Worm (Caenorhabditis elegans): ENCODE measurements around the gene T03E6.9.

- TF ChIP-seq egl-27 (tag; optimal IDR thresholded peaks at IDR 0.05) (no peak), nhr-23 (tag; optimal IDR thresholded peaks at IDR 0.05) (no peak), zag-1 (tag; optimal IDR thresholded peaks at IDR 0.05) (no peak)
Measured at ce11 chrV:16573168-16573567, 27.4 kb downstream of the T03E6.9 start, which contains the start of gene str-149.
